Worm (Caenorhabditis elegans) whole organism, L4 larva: Measurements from ENCODE around the gene tnc-2.
A peak's percentile ranks its signal among the peaks of the same experiment; 100 is the strongest.

Experiments used
- R02D3.7 ChIP-seq: fragments of 150-350 bp; sonication (generic microtip); optimal IDR thresholded peaks from 3 replicates; lab custom pipeline; 2014; ENCODE audit warnings: missing biosample characterization, missing genetic modification characterization
- Y48G9A.11 ChIP-seq: fragments of 200-800 bp; sonication (Bioruptor generic); IDR thresholded peaks from 2 replicates; pipeline ENCODE4 v1.3.6; 2022; ENCODE audit warnings: missing genetic modification reagents, missing genetic modification characterization, missing compliant biosample characterization
- Y5F2A.4 ChIP-seq: fragments of 200-800 bp; sonication (Bioruptor generic); optimal IDR thresholded peaks from 2 replicates; lab custom pipeline; 2018; ENCODE audit warnings: mild to moderate bottlenecking, missing genetic modification characterization, missing compliant biosample characterization
- ZK337.2 ChIP-seq: fragments of 200-800 bp; sonication (Bioruptor generic); IDR thresholded peaks from 2 replicates; pipeline ENCODE4 v1.3.6; 2022; ENCODE audit warnings: missing genetic modification reagents, missing genetic modification characterization, missing compliant biosample characterization
- aha-1 ChIP-seq: fragments of 150-350 bp; peaks from one replicate; lab custom pipeline; 2014; ENCODE audit warnings: missing biosample characterization, missing genetic modification characterization
- ama-1 ChIP-seq: fragments of 150-350 bp; optimal IDR thresholded peaks from 2 replicates; lab custom pipeline; 2014; ENCODE audit warnings: inconsistent platforms, mixed read lengths
- arid-1 ChIP-seq: fragments of 200-800 bp; sonication (Bioruptor generic); conservative IDR thresholded peaks from 2 replicates; pipeline ENCODE4 v1.3.6; 2022; ENCODE audit warnings: missing genetic modification reagents, missing genetic modification characterization, missing compliant biosample characterization
- attf-4 ChIP-seq: sonication (generic microtip); optimal IDR thresholded peaks from 3 replicates; lab custom pipeline; 2017; ENCODE audit warnings: missing biosample characterization, missing genetic modification characterization
- ceh-44 ChIP-seq: fragments of 200-800 bp; sonication (Bioruptor generic); IDR thresholded peaks from 2 replicates; pipeline ENCODE4 v1.3.6; 2022; ENCODE audit warnings: missing genetic modification reagents, missing genetic modification characterization, missing compliant biosample characterization
- daf-12 ChIP-seq: fragments of 150-350 bp; optimal IDR thresholded peaks from 2 replicates; lab custom pipeline; 2014; ENCODE audit warnings: missing biosample characterization, missing genetic modification reagents, missing genetic modification characterization
- daf-8 ChIP-seq: fragments of 200-800 bp; sonication (Bioruptor generic); IDR thresholded peaks from 2 replicates; pipeline ENCODE4 v1.3.6; 2022; ENCODE audit warnings: missing genetic modification characterization, missing compliant biosample characterization
- dmd-6 ChIP-seq: fragments of 200-800 bp; sonication (Bioruptor generic); IDR thresholded peaks from 2 replicates; pipeline ENCODE4 v1.3.6; 2022; ENCODE audit warnings: missing genetic modification reagents, missing genetic modification characterization, missing compliant biosample characterization
- dmd-9 ChIP-seq: fragments of 200-800 bp; sonication (Bioruptor generic); IDR thresholded peaks from 2 replicates; pipeline ENCODE4 v1.3.6; 2022; ENCODE audit warnings: missing genetic modification reagents, missing genetic modification characterization, missing compliant biosample characterization
- duxl-1 ChIP-seq: sonication (generic microtip); optimal IDR thresholded peaks from 2 replicates; lab custom pipeline; 2016; ENCODE audit warnings: mild to moderate bottlenecking, missing genetic modification characterization, moderate library complexity, missing compliant biosample characterization; ENCODE audit not compliant: poor library complexity
- egl-27 ChIP-seq: sonication (generic microtip); optimal IDR thresholded peaks from 3 replicates; lab custom pipeline; 2017; ENCODE audit warnings: missing biosample characterization, missing genetic modification reagents, missing genetic modification characterization
- gei-8 ChIP-seq: fragments of 200-800 bp; sonication (Bioruptor generic); optimal IDR thresholded peaks from 2 replicates; lab custom pipeline; 2018; ENCODE audit warnings: mild to moderate bottlenecking, missing genetic modification characterization, missing compliant biosample characterization
- hif-1 ChIP-seq, 2 experiments: sonication (generic microtip); optimal IDR thresholded peaks; 2 replicates each; lab custom pipeline; 2016 to 2017; ENCODE audit warnings: missing compliant biosample characterization in 2 of 2, missing genetic modification characterization in 2 of 2, missing genetic modification reagents in 2 of 2, missing genotype in 2 of 2, mild to moderate bottlenecking in 1 of 2
- hlh-11 ChIP-seq: fragments of 200-800 bp; sonication (Bioruptor generic); optimal IDR thresholded peaks from 2 replicates; lab custom pipeline; 2018; ENCODE audit warnings: mild to moderate bottlenecking, missing genetic modification characterization, missing compliant biosample characterization
- hlh-30 ChIP-seq: sonication (generic microtip); optimal IDR thresholded peaks from 2 replicates; lab custom pipeline; 2017; ENCODE audit warnings: antibody characterized with exemption, mild to moderate bottlenecking, missing genetic modification characterization, missing compliant biosample characterization; ENCODE audit not compliant: insufficient read depth
- lim-7 ChIP-seq: fragments of 200-800 bp; sonication (Bioruptor generic); IDR thresholded peaks from 2 replicates; pipeline ENCODE4 v1.3.6; 2022; ENCODE audit warnings: missing genetic modification characterization, missing compliant biosample characterization
- lin-29 ChIP-seq: fragments of 200-800 bp; sonication (Bioruptor generic); IDR thresholded peaks from 2 replicates; pipeline ENCODE4 v1.3.6; 2022; ENCODE audit warnings: missing genetic modification reagents, missing genetic modification characterization, missing compliant biosample characterization
- lin-38 ChIP-seq: fragments of 200-800 bp; sonication (Bioruptor generic); IDR thresholded peaks from 2 replicates; pipeline ENCODE4 v1.3.6; 2022; ENCODE audit warnings: missing genetic modification reagents, missing genetic modification characterization, missing compliant biosample characterization
- lin-39 ChIP-seq: fragments of 150-350 bp; optimal IDR thresholded peaks from 2 replicates; lab custom pipeline; 2014; ENCODE audit warnings: missing biosample characterization, missing genetic modification reagents, missing genetic modification characterization
- lsy-2 ChIP-seq, 2 experiments: fragments of 150-350 bp in 1 of 2; sonication (generic microtip) in 1 of 2; optimal IDR thresholded peaks; 2 replicates each; lab custom pipeline; 2014 to 2017; ENCODE audit warnings: missing biosample characterization in 2 of 2, missing genetic modification characterization in 2 of 2
- madf-9 ChIP-seq: fragments of 200-800 bp; sonication (Bioruptor generic); conservative IDR thresholded peaks from 2 replicates; pipeline ENCODE4 v1.3.6; 2022; ENCODE audit warnings: missing genetic modification reagents, missing genetic modification characterization, missing compliant biosample characterization
- mep-1 ChIP-seq: fragments of 150-350 bp; sonication (generic microtip); optimal IDR thresholded peaks from 3 replicates; lab custom pipeline; 2014; ENCODE audit warnings: missing biosample characterization, missing genetic modification characterization
- mxl-2 ChIP-seq: fragments of 200-800 bp; sonication (Bioruptor generic); conservative IDR thresholded peaks from 2 replicates; pipeline ENCODE4 v1.3.6; 2022; ENCODE audit warnings: missing genetic modification reagents, missing genetic modification characterization, missing compliant biosample characterization
- nhr-237 ChIP-seq: sonication (generic microtip); optimal IDR thresholded peaks from 2 replicates; lab custom pipeline; 2017; ENCODE audit warnings: missing biosample characterization, missing genetic modification characterization
- nhr-28 ChIP-seq: fragments of 150-350 bp; optimal IDR thresholded peaks from 2 replicates; lab custom pipeline; 2014; ENCODE audit warnings: missing biosample characterization, missing genetic modification characterization
- nhr-6 ChIP-seq: fragments of 150-350 bp; optimal IDR thresholded peaks from 2 replicates; lab custom pipeline; 2014; ENCODE audit warnings: missing biosample characterization, missing genetic modification characterization
- nhr-77 ChIP-seq: fragments of 150-350 bp; optimal IDR thresholded peaks from 2 replicates; lab custom pipeline; 2014; ENCODE audit warnings: missing biosample characterization, missing genetic modification characterization
- pha-4 ChIP-seq, 2 experiments: fragments of 150-350 bp in 1 of 2; fragments of 200-800 bp in 1 of 2; sonication (Bioruptor generic) in 1 of 2; IDR thresholded peaks in 1 of 2; optimal IDR thresholded peaks in 1 of 2; 2 replicates each; pipeline versions ENCODE4 v1.3.6 to Lab custom; 2014 to 2022; ENCODE audit warnings: missing genetic modification characterization in 2 of 2, missing genetic modification reagents in 2 of 2, missing biosample characterization in 1 of 2, missing compliant biosample characterization in 1 of 2
- pqm-1 ChIP-seq: sonication (generic microtip); optimal IDR thresholded peaks from 2 replicates; lab custom pipeline; 2017; ENCODE audit warnings: missing biosample characterization, missing genetic modification characterization
- rbr-2 ChIP-seq: sonication (generic microtip); optimal IDR thresholded peaks from 2 replicates; lab custom pipeline; 2016; ENCODE audit warnings: missing genotype, missing genetic modification characterization, missing compliant biosample characterization
- skn-1 ChIP-seq: fragments of 150-350 bp; optimal IDR thresholded peaks from 2 replicates; lab custom pipeline; 2014; ENCODE audit warnings: missing biosample characterization, missing genetic modification characterization
- snpc-4 ChIP-seq: fragments of 150-350 bp; optimal IDR thresholded peaks from 2 replicates; lab custom pipeline; 2014; ENCODE audit warnings: missing biosample characterization, missing genetic modification characterization
- spr-3 ChIP-seq: fragments of 200-800 bp; sonication (Bioruptor generic); optimal IDR thresholded peaks from 2 replicates; lab custom pipeline; 2018; ENCODE audit warnings: mild to moderate bottlenecking, missing genetic modification characterization, missing compliant biosample characterization
- tra-1 ChIP-seq: fragments of 200-800 bp; sonication (Bioruptor generic); IDR thresholded peaks from 2 replicates; pipeline ENCODE4 v1.3.6; 2022; ENCODE audit warnings: missing genetic modification reagents, missing genetic modification characterization, missing compliant biosample characterization
- unc-39 ChIP-seq: sonication (generic microtip); optimal IDR thresholded peaks from 2 replicates; lab custom pipeline; 2017; ENCODE audit warnings: missing biosample characterization, missing genetic modification characterization
- unc-62 ChIP-seq, 3 experiments: fragments of 150-350 bp in 1 of 3; sonication (generic microtip); optimal IDR thresholded peaks in 2 of 3; peaks in 1 of 3; 1 replicate in 1 of 3; 2 replicates in 2 of 3; lab custom pipeline; 2014 to 2017; ENCODE audit warnings: missing biosample characterization in 3 of 3, missing genetic modification characterization in 3 of 3, missing genetic modification reagents in 3 of 3, missing genotype in 1 of 3
- zfp-2 ChIP-seq: sonication (generic microtip); optimal IDR thresholded peaks from 2 replicates; lab custom pipeline; 2016; ENCODE audit warnings: mild to moderate bottlenecking, missing genetic modification characterization, missing compliant biosample characterization
- zip-11 ChIP-seq: fragments of 200-800 bp; sonication (Bioruptor generic); IDR thresholded peaks from 2 replicates; pipeline ENCODE4 v1.3.6; 2022; ENCODE audit warnings: missing genetic modification characterization, missing compliant biosample characterization
- zip-2 ChIP-seq: fragments of 150-350 bp; optimal IDR thresholded peaks from 2 replicates; lab custom pipeline; 2014; ENCODE audit warnings: missing biosample characterization, missing genetic modification characterization

Gene tnc-2

ce11 chrII:10509746-10510145 is 43.1 kb downstream of the tnc-2 start, which contains the start of gene F59B10.2:
F59B10.2 (minus strand) TSS chrII:10509846.
- TF ChIP-seq mep-1 (no peak), hlh-11 (no peak), zfp-2 (tag; lab: Kevin White, UChicago) (no peak), nhr-6 (tag; lab: Kevin White, UChicago) (no peak), lim-7 (GFP tag; lab: Robert Waterston, UW) (no peak), hif-1 (tag; optimal IDR thresholded peaks at IDR 0.05; lab: Kevin White, UChicago) (no peak), Y48G9A.11 (no peak), ZK337.2 (no peak), lin-39 (tag; lab: Kevin White, UChicago) (no peak), pqm-1 (tag; lab: Kevin White, UChicago) (no peak), attf-4 (tag; lab: Kevin White, UChicago) (no peak), lin-38 (GFP tag; lab: Robert Waterston, UW) (no peak), egl-27 (tag; lab: Kevin White, UChicago) (no peak), Y5F2A.4 (GFP tag; lab: Kevin White, UChicago) (no peak), zip-2 (tag; lab: Kevin White, UChicago) (no peak), lsy-2 (tag; optimal IDR thresholded peaks at IDR 0.05; lab: Kevin White, UChicago) (no peak), pha-4 (GFP tag; IDR thresholded peaks at IDR 0.05; lab: Robert Waterston, UW) (no peak), pha-4 (tag; optimal IDR thresholded peaks at IDR 0.05; lab: Kevin White, UChicago) (no peak), lin-29 (GFP tag; lab: Robert Waterston, UW) (no peak), mxl-2 (no peak), gei-8 (GFP tag; lab: Kevin White, UChicago) (no peak)

ce11 chrII:10510242-10510641 is 43.6 kb downstream of the tnc-2 start, which contains the start of gene F59B10.3:
F59B10.3 (plus strand) TSS chrII:10510542.
- TF ChIP-seq madf-9 (GFP tag; lab: Robert Waterston, UW) (0 out of 2 replicates have a peak, but pooled peaks have one; percentile 27), snpc-4 (tag; lab: Kevin White, UChicago) (no peak)

- TF ChIP-seq madf-9 (GFP tag; lab: Robert Waterston, UW) (no peak), spr-3 (no peak), ama-1 (lab: Kevin White, UChicago) (peak; percentile 35), unc-62 (GFP tag; optimal IDR thresholded peaks at IDR 0.05 in 1 of 2; lab: Kevin White, UChicago) (peak in 1 of 2 experiments; percentile 94), unc-62 (tag; optimal IDR thresholded peaks at IDR 0.05; lab: Kevin White, UChicago) (no peak)
- TF ChIP-seq, all 104 proteins: peak for 2
These were observed 46.7 kb downstream of the tnc-2 start for ce11 chrII:10513377-10513776.

- TF ChIP-seq skn-1 (tag; lab: Kevin White, UChicago) (no peak), nhr-237 (tag; lab: Kevin White, UChicago) (no peak), pha-4 (GFP tag; IDR thresholded peaks at IDR 0.05; lab: Robert Waterston, UW) (no peak), pha-4 (tag; optimal IDR thresholded peaks at IDR 0.05; lab: Kevin White, UChicago) (no peak), ceh-44 (no peak), daf-12 (no peak), spr-3 (no peak), daf-8 (GFP tag; lab: Robert Waterston, UW) (no peak), arid-1 (GFP tag; lab: Robert Waterston, UW) (no peak), hlh-30 (tag; lab: Kevin White, UChicago) (peak; percentile 38), unc-39 (tag; lab: Kevin White, UChicago) (no peak), dmd-6 (GFP tag; lab: Robert Waterston, UW) (peak; percentile 15; the same call in 1 of the 2 replicates), aha-1 (tag; lab: Kevin White, UChicago) (peak; percentile 91), tra-1 (no peak), lin-38 (GFP tag; lab: Robert Waterston, UW) (no peak), ZK337.2 (no peak), duxl-1 (tag; lab: Kevin White, UChicago) (no peak), nhr-77 (tag; lab: Kevin White, UChicago) (no peak), zip-11 (GFP tag; lab: Robert Waterston, UW) (no peak), attf-4 (tag; lab: Kevin White, UChicago) (no peak), rbr-2 (tag; lab: Kevin White, UChicago) (no peak), dmd-9 (no peak), R02D3.7 (tag; lab: Kevin White, UChicago) (no peak), nhr-28 (tag; lab: Kevin White, UChicago) (peak; percentile 50), pqm-1 (tag; lab: Kevin White, UChicago) (no peak), ama-1 (lab: Kevin White, UChicago) (no peak)
These were observed 48.8 kb downstream of the tnc-2 start for ce11 chrII:10515422-10515821.
